Fruit fly (Drosophila melanogaster): ENCODE data around the gene GNBP2.

Gene GNBP2

dm6 chr3L:18675363-18675866 lies at the start of gene GNBP2, which contains the start of gene GNBP1:
GNBP2 (minus strand) TSS chr3L:18675413.
GNBP1 (plus strand) TSS chr3L:18675800.
- peak; percentile 90 for TF ChIP-seq Sp1 (GFP tag; optimal IDR thresholded peaks at IDR 0.05)
- peak; percentile 80 for TF ChIP-seq Hnf4 (GFP tag; optimal IDR thresholded peaks at IDR 0.05)
- TF ChIP-seq Hr78 (GFP tag; optimal IDR thresholded peaks at IDR 0.05) = no peak
- no peak for TF ChIP-seq CG32264 (GFP tag; optimal IDR thresholded peaks at IDR 0.05)
- TF ChIP-seq usp (GFP tag; optimal IDR thresholded peaks at IDR 0.05) = no peak
- TF ChIP-seq Abd-B (GFP tag; optimal IDR thresholded peaks at IDR 0.05) = no peak
- TF ChIP-seq pan (optimal IDR thresholded peaks at IDR 0.05) = no peak
- TF ChIP-seq woc (GFP tag; optimal IDR thresholded peaks at IDR 0.05) = peak; percentile 55
- TF ChIP-seq brk (GFP tag; optimal IDR thresholded peaks at IDR 0.05) = peak; percentile 91
- peak; percentile 91 for TF ChIP-seq rgr (GFP tag; optimal IDR thresholded peaks at IDR 0.05)
- TF ChIP-seq sage (GFP tag; optimal IDR thresholded peaks at IDR 0.05) = peak; percentile 71
- TF ChIP-seq HLH106 (tag; optimal IDR thresholded peaks at IDR 0.05) = peak; percentile 87
- TF ChIP-seq Rel (GFP tag; optimal IDR thresholded peaks at IDR 0.05) = no peak
- peak; percentile 40 for TF ChIP-seq Rel (tag; optimal IDR thresholded peaks at IDR 0.05)
- peak; percentile 40 for TF ChIP-seq GATAd (GFP tag; optimal IDR thresholded peaks at IDR 0.05)
- TF ChIP-seq dl (GFP tag; optimal IDR thresholded peaks at IDR 0.05; ENCODE audit: insufficient read depth in 1 of 2, partially characterized antibody in 2 of 2) = no peak
- TF ChIP-seq jim (GFP tag; optimal IDR thresholded peaks at IDR 0.05) = no peak
- TF ChIP-seq ey (GFP tag; optimal IDR thresholded peaks at IDR 0.05) = peak; percentile 68
- no peak for TF ChIP-seq Vsx2 (GFP tag; optimal IDR thresholded peaks at IDR 0.05; ENCODE audit: partially characterized antibody)
- peak; percentile 93 for TF ChIP-seq OdsH (GFP tag; optimal IDR thresholded peaks at IDR 0.05)
- TF ChIP-seq N (GFP tag; optimal IDR thresholded peaks at IDR 0.05) = no peak
- TF ChIP-seq foxo (GFP tag; optimal IDR thresholded peaks at IDR 0.05) = peak in 1 of 2 experiments; percentile 93
- TF ChIP-seq Dfd (GFP tag; optimal IDR thresholded peaks at IDR 0.05) = no peak
- no peak for TF ChIP-seq lola (GFP tag; optimal IDR thresholded peaks at IDR 0.05)
- TF ChIP-seq h (GFP tag; optimal IDR thresholded peaks at IDR 0.05) = peak; percentile 93
- peak; percentile 64 for TF ChIP-seq br (GFP tag; optimal IDR thresholded peaks at IDR 0.05)
- no peak for TF ChIP-seq sv (GFP tag; optimal IDR thresholded peaks at IDR 0.05)
- peak; percentile 89 for TF ChIP-seq fru (GFP tag; optimal IDR thresholded peaks at IDR 0.05)
- peak; percentile 87 for TF ChIP-seq psq (GFP tag; optimal IDR thresholded peaks at IDR 0.05)
- TF ChIP-seq dmrt93B (GFP tag; optimal IDR thresholded peaks at IDR 0.05) = no peak
- TF ChIP-seq Dif (GFP tag; optimal IDR thresholded peaks at IDR 0.05; ENCODE audit: partially characterized antibody) = no peak
- no peak for TF ChIP-seq Mio (GFP tag; optimal IDR thresholded peaks at IDR 0.05)
- TF ChIP-seq Jra (GFP tag; optimal IDR thresholded peaks at IDR 0.05) = peak; percentile 66
- TF ChIP-seq dsf (GFP tag; optimal IDR thresholded peaks at IDR 0.05; ENCODE audit: borderline replicate concordance) = peak; percentile 30
- no peak for TF ChIP-seq CrebA (GFP tag; optimal IDR thresholded peaks at IDR 0.05; ENCODE audit: borderline replicate concordance)
- no peak for TF ChIP-seq Myc (optimal IDR thresholded peaks at IDR 0.05)
- TF ChIP-seq Hr83 (GFP tag; optimal IDR thresholded peaks at IDR 0.05; ENCODE audit: poor library complexity, severe bottlenecking) = no peak
- no peak for TF ChIP-seq tai (GFP tag; optimal IDR thresholded peaks at IDR 0.05)
- TF ChIP-seq CG9705 (GFP tag; optimal IDR thresholded peaks at IDR 0.05) = no peak

dm6 chr3L:18723172-18723571 lies 48.0 kb upstream of the GNBP2 start, which contains the start of gene CG12477:
CG12477 (minus strand) TSS chr3L:18723272.
- no peak for TF ChIP-seq usp (GFP tag; optimal IDR thresholded peaks at IDR 0.05)
- TF ChIP-seq foxo (GFP tag; optimal IDR thresholded peaks at IDR 0.05) = no peak
- no peak for TF ChIP-seq OdsH (GFP tag; optimal IDR thresholded peaks at IDR 0.05)
- TF ChIP-seq Hr83 (GFP tag; optimal IDR thresholded peaks at IDR 0.05; ENCODE audit: poor library complexity, severe bottlenecking) = no peak
- no peak for TF ChIP-seq Mio (GFP tag; optimal IDR thresholded peaks at IDR 0.05)
- no peak for TF ChIP-seq dmrt93B (GFP tag; optimal IDR thresholded peaks at IDR 0.05)
- no peak for TF ChIP-seq GATAd (GFP tag; optimal IDR thresholded peaks at IDR 0.05)
- TF ChIP-seq Hnf4 (GFP tag; optimal IDR thresholded peaks at IDR 0.05) = no peak
- no peak for TF ChIP-seq sage (GFP tag; optimal IDR thresholded peaks at IDR 0.05)
- no peak for TF ChIP-seq Hr78 (GFP tag; optimal IDR thresholded peaks at IDR 0.05)
- no peak for TF ChIP-seq Dif (GFP tag; optimal IDR thresholded peaks at IDR 0.05; ENCODE audit: partially characterized antibody)
- TF ChIP-seq dl (GFP tag; optimal IDR thresholded peaks at IDR 0.05; ENCODE audit: insufficient read depth in 1 of 2, partially characterized antibody in 2 of 2) = no peak
- TF ChIP-seq CG32264 (GFP tag; optimal IDR thresholded peaks at IDR 0.05) = no peak
- TF ChIP-seq Jra (GFP tag; optimal IDR thresholded peaks at IDR 0.05) = no peak
- no peak for TF ChIP-seq CrebA (GFP tag; optimal IDR thresholded peaks at IDR 0.05; ENCODE audit: borderline replicate concordance)
- no peak for TF ChIP-seq psq (GFP tag; optimal IDR thresholded peaks at IDR 0.05)
